Worm (Caenorhabditis elegans): ENCODE results near the gene R02E12.12.

ce11 chrX:4003220-4003619 is at the start of gene R02E12.12:
- TF ChIP-seq nhr-11 (tag; optimal IDR thresholded peaks at IDR 0.05) = no peak
- TF ChIP-seq ceh-90 (tag; optimal IDR thresholded peaks at IDR 0.05) = no peak
